Fruit fly (Drosophila melanogaster): Measurements from ENCODE around the gene Tdg.

dm6 chr4:499080-499479 is 58.6 kb downstream of the Tdg start:
- no peak for TF ChIP-seq usp (GFP tag; optimal IDR thresholded peaks at IDR 0.05)
- no peak for TF ChIP-seq Dll (optimal IDR thresholded peaks at IDR 0.05)
